Fruit fly (Drosophila melanogaster) whole organism, embryonic: ENCODE measurements around the gene Gr97a.

Source experiments
- Abd-B ChIP-seq: fragments of 200-800 bp; sonication (Bioruptor generic); optimal IDR thresholded peaks from 2 replicates; lab custom pipeline; 2018; ENCODE audit warnings: missing biosample characterization, mild to moderate bottlenecking, missing genetic modification characterization, moderate library complexity
- CG10274 ChIP-seq: fragments of 200-800 bp; sonication (Bioruptor generic); optimal IDR thresholded peaks from 3 replicates; lab custom pipeline; 2017; ENCODE audit warnings: missing biosample characterization, mild to moderate bottlenecking, missing genetic modification characterization
- CG11560 ChIP-seq: fragments of 200-800 bp; sonication (Bioruptor generic); IDR thresholded peaks from 3 replicates; pipeline ENCODE4 v1.3.6; 2022; ENCODE audit warnings: missing biosample characterization, missing genetic modification characterization
- CG12391 ChIP-seq: fragments of 200-800 bp; sonication (Bioruptor generic); optimal IDR thresholded peaks from 3 replicates; lab custom pipeline; 2018; ENCODE audit warnings: missing biosample characterization, mild to moderate bottlenecking, missing genetic modification characterization, moderate library complexity
- CG12659 ChIP-seq: fragments of 200-800 bp; sonication (Bioruptor generic); optimal IDR thresholded peaks from 3 replicates; lab custom pipeline; 2017; ENCODE audit warnings: mild to moderate bottlenecking, missing biosample characterization, missing genetic modification reagents, missing genetic modification characterization
- CG14710 ChIP-seq: fragments of 200-800 bp; sonication (Bioruptor generic); optimal IDR thresholded peaks from 3 replicates; lab custom pipeline; 2019; ENCODE audit warnings: missing biosample characterization, mild to moderate bottlenecking, missing genetic modification characterization, moderate library complexity
- CG18262 ChIP-seq: fragments of 200-800 bp; optimal IDR thresholded peaks from 3 replicates; lab custom pipeline; 2019; ENCODE audit warnings: missing biosample characterization, mild to moderate bottlenecking, missing genetic modification characterization, moderate library complexity
- CG2889 ChIP-seq: fragments of 200-800 bp; sonication (Bioruptor generic); IDR thresholded peaks from 3 replicates; pipeline ENCODE4 v1.3.6; 2022; ENCODE audit warnings: missing biosample characterization, missing genetic modification characterization
- CG33213 ChIP-seq: fragments of 200-800 bp; sonication (Bioruptor generic); optimal IDR thresholded peaks from 3 replicates; lab custom pipeline; 2016; ENCODE audit warnings: missing biosample characterization, missing genetic modification characterization
- CG4282 ChIP-seq: fragments of 200-800 bp; sonication (Bioruptor generic); optimal IDR thresholded peaks from 2 replicates; lab custom pipeline; 2016; ENCODE audit warnings: missing biosample characterization, missing genetic modification characterization
- CG6254 ChIP-seq: fragments of 200-800 bp; sonication (Bioruptor generic); optimal IDR thresholded peaks from 3 replicates; lab custom pipeline; 2017; ENCODE audit warnings: mild to moderate bottlenecking, missing biosample characterization, missing genetic modification reagents, missing genetic modification characterization
- CG6689 ChIP-seq: fragments of 200-800 bp; sonication (Bioruptor generic); IDR thresholded peaks from 2 replicates; pipeline ENCODE4 v1.3.6; 2022; ENCODE audit warnings: missing biosample characterization, missing genetic modification characterization
- CG6854 ChIP-seq: fragments of 200-800 bp; sonication (Bioruptor generic); optimal IDR thresholded peaks from 3 replicates; lab custom pipeline; 2017; ENCODE audit warnings: missing biosample characterization, mild to moderate bottlenecking, missing genetic modification characterization
- CG8359 ChIP-seq: fragments of 200-800 bp; sonication (Bioruptor generic); optimal IDR thresholded peaks from 2 replicates; lab custom pipeline; 2017; ENCODE audit warnings: missing biosample characterization, mild to moderate bottlenecking, missing genetic modification characterization, borderline replicate concordance
- CG8924 ChIP-seq: fragments of 200-800 bp; optimal IDR thresholded peaks from 3 replicates; lab custom pipeline; 2019; ENCODE audit warnings: missing biosample characterization, mild to moderate bottlenecking, missing genetic modification characterization, moderate library complexity
- CG8944 ChIP-seq: fragments of 200-800 bp; sonication (Bioruptor generic); optimal IDR thresholded peaks from 3 replicates; lab custom pipeline; 2016; ENCODE audit warnings: missing biosample characterization, missing genetic modification characterization
- CkIIα-i1 ChIP-seq: fragments of 200-800 bp; sonication (Bioruptor generic); IDR thresholded peaks from 2 replicates; pipeline ENCODE4 v1.3.6; 2022; ENCODE audit warnings: missing biosample characterization, missing genetic modification characterization
- CoRest ChIP-seq: fragments of 200-800 bp; sonication (Bioruptor generic); optimal IDR thresholded peaks from 3 replicates; lab custom pipeline; 2018; ENCODE audit warnings: missing biosample characterization, mild to moderate bottlenecking, missing genetic modification characterization, moderate library complexity
- Dp ChIP-seq: fragments of 200-800 bp; sonication (Bioruptor generic); optimal IDR thresholded peaks from 2 replicates; lab custom pipeline; 2018; ENCODE audit warnings: missing biosample characterization, mild to moderate bottlenecking, missing genetic modification characterization, moderate library complexity
- Ets65A ChIP-seq: fragments of 200-800 bp; sonication (Bioruptor generic); peaks from one replicate; lab custom pipeline; 2016; ENCODE audit warnings: missing biosample characterization, missing genetic modification characterization
- Ets97D ChIP-seq: fragments of 200-800 bp; sonication (Bioruptor generic); optimal IDR thresholded peaks from 3 replicates; lab custom pipeline; 2016; ENCODE audit warnings: missing biosample characterization, missing genetic modification characterization
- Hr39 ChIP-seq: fragments of >200 bp; optimal IDR thresholded peaks from 2 replicates; lab custom pipeline; 2017
- NC2α ChIP-seq: fragments of 200-800 bp; sonication (Bioruptor generic); optimal IDR thresholded peaks from 2 replicates; lab custom pipeline; 2016; ENCODE audit warnings: missing biosample characterization, missing genetic modification characterization
- NK7.1 ChIP-seq: fragments of 200-800 bp; sonication (Bioruptor generic); optimal IDR thresholded peaks from 3 replicates; lab custom pipeline; 2016; ENCODE audit warnings: missing biosample characterization, missing genetic modification characterization
- Nf-YB ChIP-seq: fragments of 200-800 bp; sonication (Bioruptor generic); optimal IDR thresholded peaks from 3 replicates; lab custom pipeline; 2019; ENCODE audit warnings: missing biosample characterization, mild to moderate bottlenecking, missing genetic modification characterization, moderate library complexity
- Poxn ChIP-seq: fragments of 200-800 bp; sonication (Bioruptor generic); IDR thresholded peaks from 2 replicates; pipeline ENCODE4 v1.3.6; 2022; ENCODE audit warnings: missing biosample characterization, missing genetic modification characterization
- Rfx ChIP-seq: fragments of 200-800 bp; sonication (Bioruptor generic); IDR thresholded peaks from 2 replicates; pipeline ENCODE4 v1.3.6; 2022; ENCODE audit warnings: missing biosample characterization, missing genetic modification characterization
- Ssrp ChIP-seq: fragments of 200-800 bp; sonication (Bioruptor generic); optimal IDR thresholded peaks from 2 replicates; lab custom pipeline; 2018; ENCODE audit warnings: missing biosample characterization, mild to moderate bottlenecking, missing genetic modification characterization, moderate library complexity
- Xbp1 ChIP-seq: fragments of 200-800 bp; sonication (Bioruptor generic); optimal IDR thresholded peaks from 3 replicates; lab custom pipeline; 2016; ENCODE audit warnings: missing biosample characterization, mild to moderate bottlenecking, missing genetic modification characterization
- ash1 ChIP-seq: fragments of 200-800 bp; sonication (Bioruptor generic); optimal IDR thresholded peaks from 2 replicates; lab custom pipeline; 2018; ENCODE audit warnings: missing biosample characterization, mild to moderate bottlenecking, missing genetic modification characterization
- ato ChIP-seq: fragments of 200-800 bp; sonication (Bioruptor generic); IDR thresholded peaks from 2 replicates; pipeline ENCODE4 v1.3.6; 2022; ENCODE audit warnings: missing biosample characterization, missing genetic modification characterization; ENCODE audit not compliant: partially characterized antibody
- crol ChIP-seq: fragments of 200-800 bp; sonication (Bioruptor generic); IDR thresholded peaks from 2 replicates; pipeline ENCODE4 v1.3.6; 2022; ENCODE audit warnings: missing biosample characterization, missing genetic modification characterization
- danr ChIP-seq: fragments of 200-800 bp; sonication (Bioruptor generic); IDR thresholded peaks from 2 replicates; pipeline ENCODE4 v1.3.6; 2022; ENCODE audit warnings: missing biosample characterization, missing genetic modification characterization
- disco-r ChIP-seq: fragments of 200-800 bp; sonication (Bioruptor generic); optimal IDR thresholded peaks from 2 replicates; lab custom pipeline; 2016; ENCODE audit warnings: missing biosample characterization, missing genetic modification characterization
- dmrt11E ChIP-seq: fragments of 200-800 bp; sonication (Bioruptor generic); optimal IDR thresholded peaks from 3 replicates; lab custom pipeline; 2018; ENCODE audit warnings: missing biosample characterization, mild to moderate bottlenecking, missing genetic modification characterization, moderate library complexity
- ewg ChIP-seq: fragments of 200-800 bp; sonication (Bioruptor generic); optimal IDR thresholded peaks from 3 replicates; lab custom pipeline; 2017; ENCODE audit warnings: mild to moderate bottlenecking, missing biosample characterization, missing genetic modification reagents, missing genetic modification characterization
- ftz-f1 ChIP-seq: fragments of 200-800 bp; sonication (Bioruptor generic); optimal IDR thresholded peaks from 2 replicates; lab custom pipeline; 2016; ENCODE audit warnings: missing biosample characterization, missing genetic modification characterization
- gt ChIP-seq: fragments of 200-800 bp; sonication (Bioruptor generic); IDR thresholded peaks from 2 replicates; pipeline ENCODE4 v1.3.6; 2022; ENCODE audit warnings: missing biosample characterization, missing genetic modification characterization
- hbn ChIP-seq: fragments of 200-800 bp; sonication (Bioruptor generic); IDR thresholded peaks from 2 replicates; pipeline ENCODE4 v1.3.6; 2022; ENCODE audit warnings: missing biosample characterization, missing genetic modification characterization; ENCODE audit not compliant: partially characterized antibody
- ind ChIP-seq: fragments of 200-800 bp; sonication (Bioruptor generic); optimal IDR thresholded peaks from 3 replicates; lab custom pipeline; 2016; ENCODE audit warnings: missing biosample characterization, missing genetic modification characterization
- luna ChIP-seq: fragments of 200-800 bp; sonication (Bioruptor generic); optimal IDR thresholded peaks from 2 replicates; lab custom pipeline; 2016; ENCODE audit warnings: missing biosample characterization, missing genetic modification characterization
- mld ChIP-seq: fragments of 200-800 bp; sonication (Bioruptor generic); IDR thresholded peaks from 3 replicates; pipeline ENCODE4 v1.3.6; 2022; ENCODE audit warnings: missing biosample characterization, missing genetic modification characterization; ENCODE audit not compliant: partially characterized antibody
- scrt ChIP-seq: fragments of 200-800 bp; sonication (Bioruptor generic); optimal IDR thresholded peaks from 2 replicates; lab custom pipeline; 2018; ENCODE audit warnings: missing biosample characterization, mild to moderate bottlenecking, missing genetic modification characterization, moderate library complexity
- sim ChIP-seq: fragments of 200-800 bp; sonication (Bioruptor generic); IDR thresholded peaks from 2 replicates; pipeline ENCODE4 v1.3.6; 2022; ENCODE audit warnings: missing biosample characterization, missing genetic modification characterization
- slbo ChIP-seq: fragments of 200-800 bp; sonication (Bioruptor generic); IDR thresholded peaks from 2 replicates; pipeline ENCODE4 v1.3.6; 2022; ENCODE audit warnings: missing biosample characterization, missing genetic modification characterization
- slp2 ChIP-seq: fragments of 200-800 bp; sonication (Bioruptor generic); optimal IDR thresholded peaks from 2 replicates; lab custom pipeline; 2016; ENCODE audit warnings: missing biosample characterization, missing genetic modification characterization
- unpg ChIP-seq: fragments of 200-800 bp; sonication (Bioruptor generic); optimal IDR thresholded peaks from 3 replicates; lab custom pipeline; 2018; ENCODE audit warnings: missing biosample characterization, mild to moderate bottlenecking, missing genetic modification characterization, moderate library complexity
- vnd ChIP-seq: fragments of 200-800 bp; sonication (Bioruptor generic); IDR thresholded peaks from 3 replicates; pipeline ENCODE4 v1.3.6; 2022; ENCODE audit warnings: missing biosample characterization, missing genetic modification characterization; ENCODE audit not compliant: partially characterized antibody
- vvl ChIP-seq: fragments of 200-800 bp; sonication (Bioruptor generic); IDR thresholded peaks from 2 replicates; pipeline ENCODE4 v1.3.6; 2022; ENCODE audit warnings: missing biosample characterization, missing genetic modification characterization
- wdn ChIP-seq: fragments of 200-800 bp; sonication (Bioruptor generic); IDR thresholded peaks from 2 replicates; pipeline ENCODE4 v1.3.6; 2022; ENCODE audit warnings: missing biosample characterization, missing genetic modification characterization
- z ChIP-seq: fragments of 200-800 bp; sonication (Bioruptor generic); IDR thresholded peaks from 3 replicates; pipeline ENCODE4 v1.3.6; 2022; ENCODE audit warnings: missing biosample characterization, missing genetic modification characterization
- zfh2 ChIP-seq: fragments of 200-800 bp; sonication (Bioruptor generic); optimal IDR thresholded peaks from 2 replicates; lab custom pipeline; 2016; ENCODE audit warnings: missing biosample characterization, missing genetic modification characterization

Gene Gr97a

DNA sequence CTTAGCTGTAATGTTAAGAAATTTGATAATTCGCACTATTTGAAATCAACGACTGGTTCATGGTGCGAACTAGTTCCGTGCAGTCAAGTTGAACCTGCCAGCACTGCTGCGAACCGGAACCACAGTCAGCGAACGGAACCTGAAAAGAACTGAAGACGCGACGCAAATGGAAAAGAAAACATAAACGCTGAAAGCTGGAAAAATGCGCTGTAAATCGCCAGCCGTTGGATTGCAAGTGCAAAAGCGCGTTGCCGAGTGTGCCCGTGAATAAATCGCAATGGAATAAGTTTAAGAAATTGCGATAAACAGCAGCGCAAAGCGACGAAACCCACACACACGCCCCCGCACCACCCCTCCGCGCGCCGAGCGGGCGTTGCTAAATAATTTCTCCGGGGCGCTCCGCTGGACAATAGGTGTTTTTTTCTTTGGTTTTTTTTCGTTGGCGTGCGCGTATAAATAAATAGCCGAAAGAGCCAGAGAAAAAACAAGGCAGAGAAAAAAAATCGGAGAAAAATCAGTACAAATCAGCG lies 574 bp upstream of the Gr97a start, which contains the start of gene CG5521 (continued):
- TF ChIP-seq luna (GFP tag; lab: Kevin White, UChicago) = no peak
- no peak for TF ChIP-seq CG4282
- no peak for TF ChIP-seq hbn (GFP tag; lab: Robert Waterston, UW)
- TF ChIP-seq Abd-B (GFP tag; lab: Kevin White, UChicago) = no peak
- no peak for TF ChIP-seq Hr39
- TF ChIP-seq vnd (GFP tag; lab: Robert Waterston, UW) = no peak; the same call in 2 of the 3 replicates
- no peak; the same call in 1 of the 2 replicates for TF ChIP-seq ato (GFP tag; lab: Robert Waterston, UW)
- no peak for TF ChIP-seq CG11560 (tag; lab: Robert Waterston, UW)
- TF ChIP-seq mld = no peak
- no peak for TF ChIP-seq gt (GFP tag; lab: Robert Waterston, UW)
- TF ChIP-seq zfh2 (GFP tag; lab: Kevin White, UChicago) = no peak
- TF ChIP-seq CG8944 = no peak
- no peak for TF ChIP-seq ewg (GFP tag; lab: Kevin White, UChicago)
- no peak for TF ChIP-seq disco-r (GFP tag; lab: Kevin White, UChicago)
- no peak for TF ChIP-seq Ets65A (GFP tag; lab: Kevin White, UChicago)
- no peak for TF ChIP-seq z (GFP tag; lab: Robert Waterston, UW)
- TF ChIP-seq CG14710 (tag; lab: Kevin White, UChicago) = no peak
- peak; percentile 10 for TF ChIP-seq Dp (GFP tag; lab: Kevin White, UChicago)
- TF ChIP-seq wdn (GFP tag; lab: Robert Waterston, UW) = no peak
- TF ChIP-seq CG2889 (GFP tag; lab: Robert Waterston, UW) = no peak
- TF ChIP-seq crol (GFP tag; lab: Robert Waterston, UW) = peak; percentile 98
- no peak for TF ChIP-seq CG18262
- TF ChIP-seq CG8359 (GFP tag; lab: Kevin White, UChicago) = no peak
- no peak for TF ChIP-seq CG6689
- TF ChIP-seq CG6254 = no peak
- no peak for TF ChIP-seq ind (GFP tag; lab: Kevin White, UChicago)
- TF ChIP-seq slp2 = no peak
- TF ChIP-seq CG12659 (GFP tag; lab: Kevin White, UChicago) = peak; percentile 34
- no peak for TF ChIP-seq CG12391 (tag; lab: Kevin White, UChicago)
- TF ChIP-seq sim (GFP tag; lab: Robert Waterston, UW) = no peak
- TF ChIP-seq ftz-f1 (GFP tag; lab: Kevin White, UChicago) = no peak
- TF ChIP-seq Ssrp = no peak
- peak; percentile 25; the same call in 1 of the 2 replicates for TF ChIP-seq slbo (GFP tag; lab: Robert Waterston, UW)
- no peak for TF ChIP-seq Poxn (GFP tag; lab: Robert Waterston, UW)
- no peak for TF ChIP-seq danr
- no peak for TF ChIP-seq Nf-YB (GFP tag; lab: Kevin White, UChicago)
- no peak for TF ChIP-seq ash1
- no peak for TF ChIP-seq unpg
- TF ChIP-seq NC2α (GFP tag; lab: Kevin White, UChicago) = no peak
- no peak for TF ChIP-seq NK7.1 (GFP tag; lab: Kevin White, UChicago)
- peak; percentile 37; the same call in 1 of the 2 replicates for TF ChIP-seq Rfx (GFP tag; lab: Robert Waterston, UW)
- no peak for TF ChIP-seq CG33213 (GFP tag; lab: Kevin White, UChicago)
- TF ChIP-seq dmrt11E (tag; lab: Kevin White, UChicago) = no peak
- no peak for TF ChIP-seq vvl (GFP tag; lab: Robert Waterston, UW)
- TF ChIP-seq CoRest (tag; lab: Kevin White, UChicago) = no peak
- no peak for TF ChIP-seq CG10274 (GFP tag; lab: Kevin White, UChicago)
- no peak for TF ChIP-seq Xbp1 (GFP tag; lab: Kevin White, UChicago)
- no peak for TF ChIP-seq Ets97D (GFP tag; lab: Kevin White, UChicago)
- TF ChIP-seq scrt (GFP tag; lab: Kevin White, UChicago) = no peak
- no peak for TF ChIP-seq CkIIα-i1 (GFP tag; lab: Robert Waterston, UW)
- no peak for TF ChIP-seq CG8924 (tag; lab: Kevin White, UChicago)
- no peak for TF ChIP-seq CG6854
